Worm (Caenorhabditis elegans): ENCODE data around the gene R10E9.2.

ce11 chrIII:3972687-3973086 is 8.6 kb upstream of the R10E9.2 start, which contains the start of gene R10E9.4:
- no peak for TF ChIP-seq egl-27 (tag; optimal IDR thresholded peaks at IDR 0.05)
- no peak for TF ChIP-seq R02D3.7 (tag; optimal IDR thresholded peaks at IDR 0.05)
- no peak for TF ChIP-seq aly-2 (tag; optimal IDR thresholded peaks at IDR 0.05)
- TF ChIP-seq mab-5 (tag; optimal IDR thresholded peaks at IDR 0.05), result no peak
- no peak for TF ChIP-seq ZK546.5 (tag; optimal IDR thresholded peaks at IDR 0.05)
- TF ChIP-seq ama-1 (optimal IDR thresholded peaks at IDR 0.05), result no peak
- no peak for TF ChIP-seq nhr-11 (tag; optimal IDR thresholded peaks at IDR 0.05)

All from whole organism, L2 larva.